Worm (Caenorhabditis elegans) whole organism, late embryonic: ENCODE results near the gene irld-21.

Experiments used
- C38D4.7 ChIP-seq: fragments of 200-800 bp; sonication (Bioruptor generic); optimal IDR thresholded peaks from 2 replicates; lab custom pipeline; 2018; ENCODE audit warnings: mild to moderate bottlenecking, missing genetic modification characterization, moderate library complexity, missing compliant biosample characterization
- K02D7.2 ChIP-seq: sonication (generic microtip); optimal IDR thresholded peaks from 2 replicates; lab custom pipeline; 2017; ENCODE audit warnings: mild to moderate bottlenecking, missing genetic modification characterization, missing compliant biosample characterization
- T23F11.4 ChIP-seq: fragments of 200-800 bp; sonication (Bioruptor generic); optimal IDR thresholded peaks from 2 replicates; lab custom pipeline; 2018; ENCODE audit warnings: mild to moderate bottlenecking, missing genetic modification characterization, missing compliant biosample characterization
- Y22D7AL.16 ChIP-seq: sonication (generic microtip); optimal IDR thresholded peaks from 2 replicates; lab custom pipeline; 2016; ENCODE audit warnings: missing genetic modification characterization, missing compliant biosample characterization
- ahr-1 ChIP-seq: sonication (generic microtip); optimal IDR thresholded peaks from 2 replicates; lab custom pipeline; 2016; ENCODE audit warnings: missing genetic modification characterization, missing compliant biosample characterization
- ceh-18 ChIP-seq: sonication (generic microtip); optimal IDR thresholded peaks from 2 replicates; lab custom pipeline; 2016; ENCODE audit warnings: missing genetic modification characterization, missing compliant biosample characterization
- ceh-19 ChIP-seq: fragments of 200-800 bp; sonication (Bioruptor generic); optimal IDR thresholded peaks from 2 replicates; lab custom pipeline; 2018; ENCODE audit warnings: mild to moderate bottlenecking, missing genetic modification characterization, missing compliant biosample characterization
- ceh-22 ChIP-seq: sonication (generic microtip); optimal IDR thresholded peaks from 2 replicates; lab custom pipeline; 2017; ENCODE audit warnings: missing biosample characterization, missing genetic modification characterization
- ceh-30 ChIP-seq: fragments of 150-350 bp; optimal IDR thresholded peaks from 2 replicates; lab custom pipeline; 2014; ENCODE audit warnings: missing biosample characterization, missing genetic modification characterization
- ceh-34 ChIP-seq: sonication (generic microtip); optimal IDR thresholded peaks from 2 replicates; lab custom pipeline; 2016; ENCODE audit warnings: mild to moderate bottlenecking, missing genetic modification characterization, missing compliant biosample characterization
- ceh-45 ChIP-seq: fragments of 200-800 bp; sonication (Bioruptor generic); IDR thresholded peaks from 2 replicates; pipeline ENCODE4 v1.3.6; 2022; ENCODE audit warnings: missing genetic modification reagents, missing genetic modification characterization, missing compliant biosample characterization
- ceh-6 ChIP-seq: fragments of 200-800 bp; sonication (Bioruptor generic); optimal IDR thresholded peaks from 2 replicates; lab custom pipeline; 2018; ENCODE audit warnings: mild to moderate bottlenecking, missing genetic modification characterization, missing compliant biosample characterization
- ceh-9 ChIP-seq: sonication (generic microtip); optimal IDR thresholded peaks from 2 replicates; lab custom pipeline; 2016; ENCODE audit warnings: mild to moderate bottlenecking, missing genetic modification characterization, inconsistent platforms, missing compliant biosample characterization
- dve-1 ChIP-seq: sonication (generic microtip); optimal IDR thresholded peaks from 2 replicates; lab custom pipeline; 2017; ENCODE audit warnings: antibody characterized with exemption, mild to moderate bottlenecking, missing genetic modification characterization, missing compliant biosample characterization
- ets-4 ChIP-seq: sonication (generic microtip); optimal IDR thresholded peaks from 2 replicates; lab custom pipeline; 2016; ENCODE audit warnings: missing genetic modification characterization, missing compliant biosample characterization
- eyg-1 ChIP-seq: sonication (generic microtip); optimal IDR thresholded peaks from 2 replicates; lab custom pipeline; 2016; ENCODE audit warnings: missing genotype, missing genetic modification characterization, missing compliant biosample characterization
- fkh-6 ChIP-seq: sonication (generic microtip); optimal IDR thresholded peaks from 2 replicates; lab custom pipeline; 2016; ENCODE audit warnings: missing genetic modification characterization, missing compliant biosample characterization
- hlh-30 ChIP-seq: sonication (generic microtip); optimal IDR thresholded peaks from 2 replicates; lab custom pipeline; 2017; ENCODE audit warnings: antibody characterized with exemption, missing genetic modification characterization, missing compliant biosample characterization; ENCODE audit not compliant: insufficient read depth
- hlh-8 ChIP-seq: sonication (generic microtip); optimal IDR thresholded peaks from 2 replicates; lab custom pipeline; 2016; ENCODE audit warnings: missing genotype, missing genetic modification characterization, missing compliant biosample characterization
- lim-6 ChIP-seq: sonication (generic microtip); optimal IDR thresholded peaks from 2 replicates; lab custom pipeline; 2016; ENCODE audit warnings: missing genetic modification characterization, missing compliant biosample characterization
- lin-11 ChIP-seq: fragments of 200-800 bp; sonication (Bioruptor generic); optimal IDR thresholded peaks from 2 replicates; lab custom pipeline; 2018; ENCODE audit warnings: mild to moderate bottlenecking, missing genetic modification characterization, missing compliant biosample characterization
- madf-2 ChIP-seq: sonication (generic microtip); optimal IDR thresholded peaks from 2 replicates; lab custom pipeline; 2017; ENCODE audit warnings: missing genetic modification characterization, missing compliant biosample characterization
- nhr-11 ChIP-seq: fragments of 150-350 bp; optimal IDR thresholded peaks from 2 replicates; lab custom pipeline; 2014; ENCODE audit warnings: missing biosample characterization, missing genetic modification characterization
- odd-2 ChIP-seq: sonication (generic microtip); optimal IDR thresholded peaks from 2 replicates; lab custom pipeline; 2017; ENCODE audit warnings: antibody characterized with exemption, mild to moderate bottlenecking, missing genetic modification characterization, missing compliant biosample characterization
- pag-3 ChIP-seq: sonication (generic microtip); optimal IDR thresholded peaks from 2 replicates; lab custom pipeline; 2016; ENCODE audit warnings: missing compliant biosample characterization, missing genetic modification characterization, borderline replicate concordance
- pax-1 ChIP-seq: fragments of 150-350 bp; optimal IDR thresholded peaks from 2 replicates; lab custom pipeline; 2014; ENCODE audit warnings: missing biosample characterization, missing genetic modification characterization
- pha-4 ChIP-seq: fragments of 150-350 bp; optimal IDR thresholded peaks from 2 replicates; lab custom pipeline; 2018; ENCODE audit warnings: missing biosample characterization, missing genetic modification reagents, missing genetic modification characterization
- ref-2 ChIP-seq: sonication (generic microtip); optimal IDR thresholded peaks from 2 replicates; lab custom pipeline; 2016; ENCODE audit warnings: missing genetic modification characterization, missing compliant biosample characterization
- rnt-1 ChIP-seq: sonication (generic microtip); optimal IDR thresholded peaks from 2 replicates; lab custom pipeline; 2016; ENCODE audit warnings: missing genetic modification characterization, missing compliant biosample characterization
- unc-3 ChIP-seq, 2 experiments: fragments of 200-800 bp in 1 of 2; sonication (Bioruptor generic) in 1 of 2; sonication (generic microtip) in 1 of 2; conservative IDR thresholded peaks in 1 of 2; optimal IDR thresholded peaks in 1 of 2; 2 replicates each; pipeline versions ENCODE4 v1.3.6 to Lab custom; 2016 to 2022; ENCODE audit warnings: missing compliant biosample characterization in 2 of 2, missing genetic modification characterization in 2 of 2, missing genetic modification reagents in 1 of 2
- unc-42 ChIP-seq: sonication (generic microtip); optimal IDR thresholded peaks from 2 replicates; lab custom pipeline; 2016; ENCODE audit warnings: missing genotype, missing genetic modification characterization, missing compliant biosample characterization
- unc-86 ChIP-seq: sonication (generic microtip); optimal IDR thresholded peaks from 2 replicates; lab custom pipeline; 2016; ENCODE audit warnings: missing genetic modification characterization, missing compliant biosample characterization

The irld-21 gene

DNA sequence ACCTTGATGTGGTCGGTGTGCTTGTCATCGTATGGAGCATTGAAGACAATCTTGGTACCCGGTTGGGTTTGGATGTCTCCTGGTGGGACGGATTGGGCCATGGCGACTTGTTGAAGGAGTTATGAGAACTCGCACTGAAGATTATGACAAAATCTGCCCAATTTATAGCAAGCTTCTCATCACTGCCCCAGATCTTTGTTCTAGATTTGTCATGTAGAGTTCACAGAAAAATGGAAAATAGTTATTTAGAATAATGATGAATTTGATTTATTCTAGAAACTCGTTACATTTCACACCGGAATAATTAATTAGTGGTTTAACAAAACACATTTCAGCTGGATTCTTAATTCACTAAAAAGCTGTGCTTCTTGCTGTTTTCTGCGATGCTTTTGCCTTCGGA is 21.5 kb upstream of the irld-21 start, which contains the start of gene msp-38:
Gene msp-38, minus strand, starts transcription at position 101 of the 400 bp plus-strand sequence.
- no peak for TF ChIP-seq ets-4 (tag; lab: Kevin White, UChicago)
- no peak for TF ChIP-seq ceh-22
- no peak for TF ChIP-seq madf-2
- no peak for TF ChIP-seq unc-42 (tag; lab: Kevin White, UChicago)
- no peak for TF ChIP-seq hlh-8 (tag; lab: Kevin White, UChicago)
- no peak for TF ChIP-seq unc-86 (tag; lab: Kevin White, UChicago)
- TF ChIP-seq unc-3 (GFP tag; conservative IDR thresholded peaks at IDR 0.05; lab: Robert Waterston, UW), result no peak
- TF ChIP-seq unc-3 (tag; optimal IDR thresholded peaks at IDR 0.05; lab: Kevin White, UChicago), result no peak
- TF ChIP-seq pax-1, result no peak
- TF ChIP-seq fkh-6 (tag; lab: Kevin White, UChicago), result no peak
- TF ChIP-seq ceh-6 (GFP tag; lab: Kevin White, UChicago), result no peak
- TF ChIP-seq ceh-30 (tag; lab: Kevin White, UChicago), result no peak
- TF ChIP-seq, all 69 proteins: peak for 0

ce11 chrIV:10141930-10142505 is 19.9 kb upstream of the irld-21 start, which contains the start of the genes gst-2, gst-4 and dhs-12:
Gene gst-2 (minus strand): TSS chrIV:10142061.
Gene gst-4 (plus strand): TSS chrIV:10142225.
Gene dhs-12 (plus strand): TSS chrIV:10142455.
- no peak for TF ChIP-seq nhr-11 (tag; lab: Kevin White, UChicago)
- TF ChIP-seq ref-2 (tag; lab: Kevin White, UChicago), result no peak
- TF ChIP-seq fkh-6 (tag; lab: Kevin White, UChicago), result no peak
- no peak for TF ChIP-seq hlh-30 (tag; lab: Kevin White, UChicago)
- TF ChIP-seq unc-42 (tag; lab: Kevin White, UChicago), result no peak
- TF ChIP-seq T23F11.4 (GFP tag; lab: Kevin White, UChicago), result no peak
- no peak for TF ChIP-seq ahr-1 (tag; lab: Kevin White, UChicago)
- TF ChIP-seq ceh-34, result no peak
- no peak for TF ChIP-seq rnt-1
- no peak for TF ChIP-seq ceh-45 (GFP tag; lab: Robert Waterston, UW)

DNA sequence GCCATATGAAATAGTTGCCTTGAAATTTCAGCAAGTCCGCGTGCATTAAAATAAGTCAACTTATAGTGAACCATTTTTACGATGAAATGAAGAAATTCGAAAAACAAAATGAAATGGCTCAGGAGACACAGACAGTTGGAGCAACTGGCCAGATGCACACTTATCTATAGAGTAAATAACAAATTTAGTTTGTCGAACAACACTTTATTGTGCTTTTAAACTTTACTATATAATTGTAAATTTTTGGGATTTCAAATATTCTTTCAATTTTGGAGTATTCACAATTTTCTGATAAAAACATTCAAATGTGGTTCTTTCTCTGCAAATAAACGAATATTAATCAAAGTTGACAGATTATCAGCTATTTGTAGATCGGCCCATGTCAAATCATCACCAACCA is 18.0 kb upstream of the irld-21 start, which contains the start of gene gst-3:
Gene gst-3, minus strand, starts transcription at position 101 of the 400 bp plus-strand sequence.
- TF ChIP-seq lim-6 (tag; lab: Kevin White, UChicago) (no peak), odd-2 (no peak), unc-42 (tag; lab: Kevin White, UChicago) (no peak), ceh-9 (tag; lab: Kevin White, UChicago) (no peak), lin-11 (no peak), eyg-1 (tag; lab: Kevin White, UChicago) (no peak), pha-4 (no peak), ceh-18 (tag; lab: Kevin White, UChicago) (no peak), K02D7.2 (tag; lab: Kevin White, UChicago) (no peak), unc-3 (GFP tag; conservative IDR thresholded peaks at IDR 0.05; lab: Robert Waterston, UW) (no peak), unc-3 (tag; optimal IDR thresholded peaks at IDR 0.05; lab: Kevin White, UChicago) (no peak), ceh-19 (GFP tag; lab: Kevin White, UChicago) (no peak)

DNA sequence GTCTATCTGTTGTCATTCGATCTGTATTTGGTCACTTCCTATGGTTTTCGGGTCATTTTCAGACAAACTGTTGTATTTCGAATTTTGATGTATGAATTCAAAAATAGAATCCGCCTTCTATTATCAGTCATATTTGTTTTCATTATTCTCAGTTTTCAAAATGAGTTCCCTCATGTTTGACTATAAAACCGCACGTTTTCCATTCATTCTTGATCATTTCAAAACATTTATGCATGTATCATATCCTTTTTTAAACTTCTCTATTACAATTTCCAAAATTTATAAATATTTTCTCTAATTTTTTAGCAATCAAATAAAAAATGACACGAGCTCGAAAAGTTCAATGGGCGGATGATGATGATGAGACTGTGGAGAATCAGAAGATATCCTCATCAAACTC is 15.7 kb upstream of the irld-21 start, which contains the start of gene K08F4.12:
Gene K08F4.12, plus strand, starts transcription at position 301 of the 400 bp plus-strand sequence.
- TF ChIP-seq rnt-1 (no peak), pha-4 (no peak)

DNA sequence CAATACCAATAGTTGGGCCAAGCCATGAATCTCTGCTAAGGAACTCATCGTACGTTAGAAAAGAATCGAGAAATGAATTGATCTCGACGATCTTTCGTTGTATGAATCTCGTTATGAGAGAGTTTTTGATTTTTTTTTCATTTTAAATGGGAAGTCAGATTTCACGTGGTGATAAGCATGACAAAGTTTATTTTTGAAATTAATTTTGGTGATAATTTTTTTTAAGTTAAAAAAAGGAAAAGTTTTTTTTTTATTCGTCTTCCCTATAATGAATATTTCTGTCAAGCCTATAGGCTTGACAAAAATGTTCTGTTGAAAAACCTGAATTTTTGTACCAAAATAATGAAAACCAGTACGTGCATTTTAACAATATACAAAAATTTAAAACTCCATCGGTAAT is 13.7 kb upstream of the irld-21 start, which contains the start of gene K08F4.5:
Gene K08F4.5, minus strand, starts transcription at position 101 of the 400 bp plus-strand sequence.
- TF ChIP-seq nhr-11 (tag; lab: Kevin White, UChicago) (no peak), unc-42 (tag; lab: Kevin White, UChicago) (no peak), ceh-6 (GFP tag; lab: Kevin White, UChicago) (no peak), pag-3 (tag; lab: Kevin White, UChicago) (no peak), hlh-8 (tag; lab: Kevin White, UChicago) (no peak), Y22D7AL.16 (tag; lab: Kevin White, UChicago) (no peak), dve-1 (no peak), C38D4.7 (GFP tag; lab: Kevin White, UChicago) (no peak)
- TF ChIP-seq, all 69 proteins: peak for 0
